Worm (Caenorhabditis elegans) whole organism, L4 larva: ENCODE results near the gene trpp-11.

Experiments used
- D1046.2 ChIP-seq: fragments of 200-800 bp; sonication (Bioruptor generic); IDR thresholded peaks from 2 replicates; pipeline ENCODE4 v1.3.6; 2022; ENCODE audit warnings: missing genetic modification characterization, missing compliant biosample characterization
- F10B5.3 ChIP-seq: sonication (generic microtip); optimal IDR thresholded peaks from 2 replicates; lab custom pipeline; 2016; ENCODE audit warnings: mild to moderate bottlenecking, missing genetic modification characterization, missing compliant biosample characterization
- F37D6.2 ChIP-seq: sonication (generic microtip); optimal IDR thresholded peaks from 2 replicates; lab custom pipeline; 2016; ENCODE audit warnings: mild to moderate bottlenecking, missing genetic modification characterization, missing compliant biosample characterization
- F44E2.7 ChIP-seq: fragments of 200-800 bp; sonication (Bioruptor generic); IDR thresholded peaks from 2 replicates; pipeline ENCODE4 v2.1.2; 2022; ENCODE audit warnings: missing genetic modification characterization, missing compliant biosample characterization
- F49E8.2 ChIP-seq: sonication (generic microtip); optimal IDR thresholded peaks from 2 replicates; lab custom pipeline; 2016; ENCODE audit warnings: missing compliant biosample characterization, mild to moderate bottlenecking, missing genetic modification characterization, borderline replicate concordance
- T26A8.4 ChIP-seq: fragments of 200-800 bp; sonication (Bioruptor generic); IDR thresholded peaks from 2 replicates; pipeline ENCODE4 v1.3.6; 2022; ENCODE audit warnings: missing genetic modification characterization, missing compliant biosample characterization
- Y48G9A.11 ChIP-seq: fragments of 200-800 bp; sonication (Bioruptor generic); IDR thresholded peaks from 2 replicates; pipeline ENCODE4 v1.3.6; 2022; ENCODE audit warnings: missing genetic modification reagents, missing genetic modification characterization, missing compliant biosample characterization
- Y5F2A.4 ChIP-seq: fragments of 200-800 bp; sonication (Bioruptor generic); optimal IDR thresholded peaks from 2 replicates; lab custom pipeline; 2018; ENCODE audit warnings: mild to moderate bottlenecking, missing genetic modification characterization, missing compliant biosample characterization
- ZK546.5 ChIP-seq, 2 experiments: sonication (generic microtip); optimal IDR thresholded peaks; 2 replicates each; lab custom pipeline; 2017; ENCODE audit warnings: missing biosample characterization in 2 of 2, missing genetic modification characterization in 2 of 2
- aha-1 ChIP-seq: fragments of 150-350 bp; peaks from one replicate; lab custom pipeline; 2014; ENCODE audit warnings: missing biosample characterization, missing genetic modification characterization
- aly-2 ChIP-seq: sonication (generic microtip); optimal IDR thresholded peaks from 2 replicates; lab custom pipeline; 2018; ENCODE audit warnings: missing biosample characterization, missing genetic modification characterization
- arid-1 ChIP-seq: fragments of 200-800 bp; sonication (Bioruptor generic); conservative IDR thresholded peaks from 2 replicates; pipeline ENCODE4 v1.3.6; 2022; ENCODE audit warnings: missing genetic modification reagents, missing genetic modification characterization, missing compliant biosample characterization
- attf-4 ChIP-seq: sonication (generic microtip); optimal IDR thresholded peaks from 3 replicates; lab custom pipeline; 2017; ENCODE audit warnings: missing biosample characterization, missing genetic modification characterization
- ceh-20 ChIP-seq: fragments of 200-800 bp; sonication (Bioruptor generic); IDR thresholded peaks from 2 replicates; pipeline ENCODE4 v1.3.6; 2022; ENCODE audit warnings: missing genetic modification reagents, missing genetic modification characterization, missing compliant biosample characterization
- ceh-32 ChIP-seq: sonication (generic microtip); optimal IDR thresholded peaks from 2 replicates; lab custom pipeline; 2016; ENCODE audit warnings: mild to moderate bottlenecking, missing genetic modification characterization, missing compliant biosample characterization; ENCODE audit not compliant: poor library complexity
- ceh-82 ChIP-seq: sonication (generic microtip); optimal IDR thresholded peaks from 2 replicates; lab custom pipeline; 2017; ENCODE audit warnings: missing biosample characterization, missing genetic modification characterization
- cey-2 ChIP-seq: sonication (generic microtip); optimal IDR thresholded peaks from 3 replicates; lab custom pipeline; 2017; ENCODE audit warnings: missing genetic modification characterization, mild to moderate bottlenecking, missing compliant biosample characterization, antibody characterized with exemption, borderline replicate concordance; ENCODE audit not compliant: insufficient read depth
- ctbp-1 ChIP-seq: fragments of 200-800 bp; sonication (Bioruptor generic); IDR thresholded peaks from 2 replicates; pipeline ENCODE4 v1.3.6; 2022; ENCODE audit warnings: missing genetic modification reagents, missing genetic modification characterization, missing compliant biosample characterization
- dmd-9 ChIP-seq: fragments of 200-800 bp; sonication (Bioruptor generic); IDR thresholded peaks from 2 replicates; pipeline ENCODE4 v1.3.6; 2022; ENCODE audit warnings: missing genetic modification reagents, missing genetic modification characterization, missing compliant biosample characterization
- dpl-1 ChIP-seq: fragments of 150-350 bp; optimal IDR thresholded peaks from 2 replicates; lab custom pipeline; 2014; ENCODE audit warnings: missing biosample characterization, missing genetic modification reagents, missing genetic modification characterization
- egl-43 ChIP-seq: fragments of 200-800 bp; sonication (Bioruptor generic); IDR thresholded peaks from 2 replicates; pipeline ENCODE4 v1.3.6; 2022; ENCODE audit warnings: missing genetic modification reagents, missing genetic modification characterization, missing compliant biosample characterization
- gei-8 ChIP-seq: fragments of 200-800 bp; sonication (Bioruptor generic); optimal IDR thresholded peaks from 2 replicates; lab custom pipeline; 2018; ENCODE audit warnings: mild to moderate bottlenecking, missing genetic modification characterization, missing compliant biosample characterization
- hif-1 ChIP-seq, 2 experiments: sonication (generic microtip); optimal IDR thresholded peaks; 2 replicates each; lab custom pipeline; 2016 to 2017; ENCODE audit warnings: missing compliant biosample characterization in 2 of 2, missing genetic modification characterization in 2 of 2, missing genetic modification reagents in 2 of 2, missing genotype in 2 of 2, mild to moderate bottlenecking in 1 of 2
- hlh-11 ChIP-seq: fragments of 200-800 bp; sonication (Bioruptor generic); optimal IDR thresholded peaks from 2 replicates; lab custom pipeline; 2018; ENCODE audit warnings: mild to moderate bottlenecking, missing genetic modification characterization, missing compliant biosample characterization
- hlh-30 ChIP-seq: sonication (generic microtip); optimal IDR thresholded peaks from 2 replicates; lab custom pipeline; 2017; ENCODE audit warnings: antibody characterized with exemption, mild to moderate bottlenecking, missing genetic modification characterization, missing compliant biosample characterization; ENCODE audit not compliant: insufficient read depth
- jun-1 ChIP-seq: fragments of 150-350 bp; optimal IDR thresholded peaks from 2 replicates; lab custom pipeline; 2014; ENCODE audit warnings: missing biosample characterization, missing genetic modification reagents, missing genetic modification characterization
- lim-7 ChIP-seq: fragments of 200-800 bp; sonication (Bioruptor generic); IDR thresholded peaks from 2 replicates; pipeline ENCODE4 v1.3.6; 2022; ENCODE audit warnings: missing genetic modification characterization, missing compliant biosample characterization
- lin-15B ChIP-seq: fragments of 150-350 bp; sonication (generic microtip); optimal IDR thresholded peaks from 3 replicates; lab custom pipeline; 2014; ENCODE audit warnings: missing biosample characterization, missing genetic modification characterization
- lin-29 ChIP-seq: fragments of 200-800 bp; sonication (Bioruptor generic); IDR thresholded peaks from 2 replicates; pipeline ENCODE4 v1.3.6; 2022; ENCODE audit warnings: missing genetic modification reagents, missing genetic modification characterization, missing compliant biosample characterization
- madf-5 ChIP-seq, 2 experiments: fragments of 200-800 bp; sonication (Bioruptor generic); IDR thresholded peaks; 2 replicates each; pipeline ENCODE4 v1.3.6; 2022; ENCODE audit warnings: missing compliant biosample characterization in 2 of 2, missing genetic modification characterization in 2 of 2
- mes-2 ChIP-seq: sonication (generic microtip); optimal IDR thresholded peaks from 2 replicates; lab custom pipeline; 2016; ENCODE audit warnings: missing genotype, mild to moderate bottlenecking, missing genetic modification characterization, missing compliant biosample characterization; ENCODE audit not compliant: poor library complexity, severe bottlenecking
- nhr-11 ChIP-seq: fragments of 150-350 bp; optimal IDR thresholded peaks from 2 replicates; lab custom pipeline; 2014; ENCODE audit warnings: missing biosample characterization, missing genetic modification characterization
- nhr-237 ChIP-seq: sonication (generic microtip); optimal IDR thresholded peaks from 2 replicates; lab custom pipeline; 2017; ENCODE audit warnings: missing biosample characterization, missing genetic modification characterization
- nhr-48 ChIP-seq: sonication (generic microtip); optimal IDR thresholded peaks from 2 replicates; lab custom pipeline; 2016; ENCODE audit warnings: mild to moderate bottlenecking, missing genetic modification characterization, missing compliant biosample characterization
- nhr-77 ChIP-seq: fragments of 150-350 bp; optimal IDR thresholded peaks from 2 replicates; lab custom pipeline; 2014; ENCODE audit warnings: missing biosample characterization, missing genetic modification characterization
- pha-4 ChIP-seq, 2 experiments: fragments of 150-350 bp in 1 of 2; fragments of 200-800 bp in 1 of 2; sonication (Bioruptor generic) in 1 of 2; IDR thresholded peaks in 1 of 2; optimal IDR thresholded peaks in 1 of 2; 2 replicates each; pipeline versions ENCODE4 v1.3.6 to Lab custom; 2014 to 2022; ENCODE audit warnings: missing genetic modification characterization in 2 of 2, missing genetic modification reagents in 2 of 2, missing biosample characterization in 1 of 2, missing compliant biosample characterization in 1 of 2
- php-3 ChIP-seq: fragments of 200-800 bp; sonication (Bioruptor generic); IDR thresholded peaks from 2 replicates; pipeline ENCODE4 v1.3.6; 2022; ENCODE audit warnings: missing genetic modification reagents, missing genetic modification characterization, missing compliant biosample characterization
- skn-1 ChIP-seq: fragments of 150-350 bp; optimal IDR thresholded peaks from 2 replicates; lab custom pipeline; 2014; ENCODE audit warnings: missing biosample characterization, missing genetic modification characterization
- snpc-4 ChIP-seq: fragments of 150-350 bp; optimal IDR thresholded peaks from 2 replicates; lab custom pipeline; 2014; ENCODE audit warnings: missing biosample characterization, missing genetic modification characterization
- unc-39 ChIP-seq: sonication (generic microtip); optimal IDR thresholded peaks from 2 replicates; lab custom pipeline; 2017; ENCODE audit warnings: missing biosample characterization, missing genetic modification characterization
- unc-62 ChIP-seq, 3 experiments: fragments of 150-350 bp in 1 of 3; sonication (generic microtip); optimal IDR thresholded peaks in 2 of 3; peaks in 1 of 3; 1 replicate in 1 of 3; 2 replicates in 2 of 3; lab custom pipeline; 2014 to 2017; ENCODE audit warnings: missing biosample characterization in 3 of 3, missing genetic modification characterization in 3 of 3, missing genetic modification reagents in 3 of 3, missing genotype in 1 of 3
- zag-1 ChIP-seq: fragments of 150-350 bp; optimal IDR thresholded peaks from 2 replicates; lab custom pipeline; 2014; ENCODE audit warnings: missing biosample characterization, missing genetic modification characterization
- zip-11 ChIP-seq: fragments of 200-800 bp; sonication (Bioruptor generic); IDR thresholded peaks from 2 replicates; pipeline ENCODE4 v1.3.6; 2022; ENCODE audit warnings: missing genetic modification characterization, missing compliant biosample characterization
- zip-2 ChIP-seq: fragments of 150-350 bp; optimal IDR thresholded peaks from 2 replicates; lab custom pipeline; 2014; ENCODE audit warnings: missing biosample characterization, missing genetic modification characterization
- ztf-7 ChIP-seq: fragments of 150-350 bp; optimal IDR thresholded peaks from 2 replicates; lab custom pipeline; 2014; ENCODE audit warnings: missing biosample characterization, missing genetic modification characterization

trpp-11 gene

DNA sequence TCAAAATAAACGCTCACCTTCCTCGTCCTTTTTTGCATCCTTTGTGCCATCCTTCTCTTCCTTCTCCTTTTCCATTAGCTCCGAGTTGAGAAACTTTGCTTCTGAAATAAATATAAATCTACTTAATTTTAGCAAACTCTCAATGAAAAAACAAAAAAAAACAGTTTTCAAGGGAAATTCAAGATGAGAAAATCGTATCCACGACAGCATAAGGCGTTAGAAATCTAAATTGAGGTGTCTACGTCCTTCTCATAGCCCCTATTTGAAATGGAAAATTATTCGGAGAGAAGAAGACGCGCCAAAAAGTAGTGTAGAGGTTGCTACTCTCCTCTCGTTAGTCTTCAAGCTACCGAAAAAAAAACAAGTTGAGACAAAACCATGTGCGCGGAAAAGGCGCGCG, 42.6 kb upstream of the trpp-11 start, which contains the start of gene pat-12 (continued):
- TF ChIP-seq ceh-82 (tag; lab: Kevin White, UChicago): no peak

- TF ChIP-seq Y5F2A.4: no peak
- no peak for TF ChIP-seq F37D6.2 (tag; lab: Kevin White, UChicago)
- TF ChIP-seq F10B5.3 (tag; lab: Kevin White, UChicago): no peak
- no peak for TF ChIP-seq F44E2.7 (GFP tag; lab: Robert Waterston, UW)
- TF ChIP-seq aha-1 (tag; lab: Kevin White, UChicago): peak; percentile 93
- TF ChIP-seq madf-5 (GFP tag; IDR thresholded peaks at IDR 0.05; lab: Robert Waterston, UW): no peak
- TF ChIP-seq cey-2 (tag; lab: Kevin White, UChicago): no peak
- 0 out of 2 replicates have a peak, but pooled peaks have one; percentile 10 for TF ChIP-seq lin-29 (GFP tag; lab: Robert Waterston, UW)
- no peak for TF ChIP-seq nhr-11 (tag; lab: Kevin White, UChicago)
- TF ChIP-seq ztf-7 (tag; lab: Kevin White, UChicago): no peak
- no peak for TF ChIP-seq zip-11 (GFP tag; lab: Robert Waterston, UW)
- 0 out of 2 replicates have a peak, but pooled peaks have one; percentile 17 for TF ChIP-seq egl-43
- TF ChIP-seq dmd-9 (GFP tag; lab: Robert Waterston, UW): no peak
- no peak for TF ChIP-seq ceh-20 (GFP tag; lab: Robert Waterston, UW)
- no peak for TF ChIP-seq Y48G9A.11 (GFP tag; lab: Robert Waterston, UW)
- TF ChIP-seq hif-1 (tag; optimal IDR thresholded peaks at IDR 0.05; lab: Kevin White, UChicago): no peak
- TF ChIP-seq D1046.2: no peak
- no peak for TF ChIP-seq ceh-32 (tag; lab: Kevin White, UChicago)
- no peak for TF ChIP-seq gei-8 (GFP tag; lab: Kevin White, UChicago)
- TF ChIP-seq ZK546.5 (tag; optimal IDR thresholded peaks at IDR 0.05; lab: Kevin White, UChicago): no peak
- TF ChIP-seq hlh-11 (tag; lab: Kevin White, UChicago): no peak
- TF ChIP-seq ctbp-1: no peak
- 0 out of 2 replicates have a peak, but pooled peaks have one; percentile 70 for TF ChIP-seq T26A8.4 (GFP tag; lab: Robert Waterston, UW)
Observed at ce11 chrIII:754371-754770, 40.6 kb upstream of the trpp-11 start.

DNA sequence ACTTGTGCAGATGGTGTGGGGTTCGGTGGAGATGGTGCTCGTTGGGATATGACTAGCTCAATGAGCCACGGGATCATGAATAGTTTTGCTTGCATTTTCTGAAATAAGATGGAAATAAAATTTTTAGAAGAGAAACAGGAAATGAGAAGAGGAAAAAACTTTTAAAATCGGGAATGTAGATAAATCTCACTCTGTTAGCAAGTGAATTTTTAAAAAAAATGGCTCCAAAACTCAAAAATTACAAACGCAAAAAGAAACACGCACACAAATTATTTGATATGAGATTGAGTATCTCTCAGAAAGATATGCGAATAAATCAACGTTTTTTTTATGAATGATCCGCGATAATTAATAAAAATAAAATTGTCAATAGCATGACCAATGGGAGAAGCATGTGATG, 37.0 kb upstream of the trpp-11 start, which contains the start of gene T17H7.7:
Gene T17H7.7, minus strand, starts transcription at position 101 of the 400 bp plus-strand sequence.
- TF ChIP-seq pha-4 (GFP tag; IDR thresholded peaks at IDR 0.05; lab: Robert Waterston, UW): no peak
- no peak for TF ChIP-seq pha-4 (tag; optimal IDR thresholded peaks at IDR 0.05; lab: Kevin White, UChicago)
- no peak for TF ChIP-seq zip-2 (tag; lab: Kevin White, UChicago)
- TF ChIP-seq aha-1 (tag; lab: Kevin White, UChicago): no peak
- no peak for TF ChIP-seq hif-1 (tag; optimal IDR thresholded peaks at IDR 0.05; lab: Kevin White, UChicago)
- peak in 1 of 2 experiments; percentile 1 for TF ChIP-seq unc-62 (GFP tag; optimal IDR thresholded peaks at IDR 0.05 in 1 of 2; lab: Kevin White, UChicago)
- TF ChIP-seq unc-62 (tag; optimal IDR thresholded peaks at IDR 0.05; lab: Kevin White, UChicago): no peak

DNA sequence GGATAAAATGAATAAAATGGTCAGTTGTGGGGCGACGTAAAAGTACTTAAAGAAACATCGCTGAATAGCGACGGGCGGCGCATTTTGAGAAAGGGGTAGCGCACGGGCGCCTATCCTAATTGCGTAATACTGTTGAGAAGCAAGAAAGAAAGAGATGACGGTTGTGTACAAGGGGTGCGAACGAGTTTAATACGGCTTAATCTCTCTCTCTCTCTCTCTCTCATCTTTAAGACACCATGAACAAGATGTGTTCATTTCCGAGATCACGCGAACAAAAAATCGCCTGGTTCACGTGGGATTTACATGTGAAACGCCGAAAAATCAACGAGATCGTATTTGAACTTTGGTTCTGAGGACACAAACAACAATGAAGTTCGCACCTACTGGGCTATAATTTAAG, 35.3 kb upstream of the trpp-11 start:
- TF ChIP-seq zip-11 (GFP tag; lab: Robert Waterston, UW) (no peak), aly-2 (no peak), jun-1 (tag; lab: Kevin White, UChicago) (no peak), nhr-77 (tag; lab: Kevin White, UChicago) (no peak), zag-1 (tag; lab: Kevin White, UChicago) (no peak), php-3 (GFP tag; lab: Robert Waterston, UW) (no peak), dpl-1 (no peak), ctbp-1 (no peak), Y5F2A.4 (no peak), snpc-4 (tag; lab: Kevin White, UChicago) (no peak), D1046.2 (no peak), nhr-237 (no peak), unc-39 (tag; lab: Kevin White, UChicago) (no peak), hlh-30 (tag; lab: Kevin White, UChicago) (peak; percentile 46), aha-1 (tag; lab: Kevin White, UChicago) (no peak), F49E8.2 (no peak), arid-1 (GFP tag; lab: Robert Waterston, UW) (no peak), nhr-48 (tag; lab: Kevin White, UChicago) (peak; percentile 75), skn-1 (no peak), lin-15B (tag; lab: Kevin White, UChicago) (no peak), mes-2 (tag; lab: Kevin White, UChicago) (no peak), attf-4 (tag; lab: Kevin White, UChicago) (no peak), hif-1 (tag; optimal IDR thresholded peaks at IDR 0.05; lab: Kevin White, UChicago) (no peak), lim-7 (GFP tag; lab: Robert Waterston, UW) (no peak)
